Worm (Caenorhabditis elegans) whole organism, L4/young adult: ENCODE data around the gene srh-265.

Source experiments
- dao-5 ChIP-seq: sonication (generic microtip); optimal IDR thresholded peaks from 2 replicates; lab custom pipeline; 2016; ENCODE audit warnings: missing genotype, missing genetic modification characterization, moderate library complexity, missing compliant biosample characterization
- him-1 ChIP-seq: sonication (generic microtip); optimal IDR thresholded peaks from 2 replicates; lab custom pipeline; 2016; ENCODE audit warnings: missing genotype, missing genetic modification reagents, missing genetic modification characterization, missing compliant biosample characterization

DNA sequence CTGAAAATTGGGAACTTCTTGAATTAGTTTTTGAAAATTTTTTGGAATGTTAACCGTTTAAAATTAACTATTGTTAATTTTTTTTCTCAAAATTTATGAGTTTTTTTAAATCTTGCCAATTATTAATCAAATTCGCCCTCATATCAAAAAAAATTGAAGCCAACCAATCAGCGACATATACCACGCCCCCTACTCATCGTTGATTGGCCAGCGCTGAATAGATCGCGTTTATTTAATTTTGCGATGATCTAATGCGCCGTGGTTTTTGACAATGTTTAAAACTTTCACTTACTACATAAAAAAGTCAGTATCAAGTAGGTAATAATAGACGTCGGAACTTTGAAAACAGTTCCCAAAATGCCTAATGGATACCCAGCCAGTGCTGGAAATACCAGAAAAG is 26.3 kb downstream of the srh-265 start:
- TF ChIP-seq dao-5 (tag; lab: Kevin White, UChicago) (no peak), him-1 (tag; lab: Kevin White, UChicago) (no peak)
